Fruit fly (Drosophila melanogaster) whole organism, prepupa: ENCODE results near the gene CG13252.

ENCODE experiments used
- CG11762 ChIP-seq: fragments of 200-800 bp; sonication (Bioruptor generic); optimal IDR thresholded peaks from 3 replicates; lab custom pipeline; 2016; ENCODE audit warnings: missing biosample characterization, missing genetic modification characterization; ENCODE audit not compliant: insufficient read depth
- CG1621 ChIP-seq: fragments of 200-800 bp; sonication (Bioruptor generic); optimal IDR thresholded peaks from 3 replicates; lab custom pipeline; 2018; ENCODE audit warnings: missing biosample characterization, mild to moderate bottlenecking, missing genetic modification characterization
- CG32006 ChIP-seq: fragments of 200-800 bp; sonication (Bioruptor generic); optimal IDR thresholded peaks from 3 replicates; lab custom pipeline; 2017; ENCODE audit warnings: missing biosample characterization, mild to moderate bottlenecking, missing genetic modification characterization
- CG3919 ChIP-seq: fragments of 200-800 bp; sonication (Bioruptor generic); optimal IDR thresholded peaks from 3 replicates; lab custom pipeline; 2016; ENCODE audit warnings: missing biosample characterization, missing genetic modification characterization
- CG6792 ChIP-seq: fragments of 200-800 bp; sonication (Bioruptor generic); optimal IDR thresholded peaks from 3 replicates; lab custom pipeline; 2016; ENCODE audit warnings: missing biosample characterization, missing genetic modification characterization
- CG6854 ChIP-seq: fragments of 200-800 bp; sonication (Bioruptor generic); optimal IDR thresholded peaks from 2 replicates; lab custom pipeline; 2017; ENCODE audit warnings: missing biosample characterization, mild to moderate bottlenecking, missing genetic modification characterization
- CG7368 ChIP-seq: fragments of 200-800 bp; sonication (Bioruptor generic); optimal IDR thresholded peaks from 3 replicates; lab custom pipeline; 2016; ENCODE audit warnings: missing biosample characterization, missing genetic modification characterization
- CG8632 ChIP-seq: fragments of 200-800 bp; sonication (Bioruptor generic); optimal IDR thresholded peaks from 3 replicates; lab custom pipeline; 2016; ENCODE audit warnings: missing biosample characterization, missing genetic modification characterization
- Ets21C ChIP-seq: fragments of 200-800 bp; sonication (Bioruptor generic); optimal IDR thresholded peaks from 3 replicates; lab custom pipeline; 2016; ENCODE audit warnings: missing biosample characterization, missing genetic modification characterization
- Lpt ChIP-seq: fragments of 200-800 bp; sonication (Bioruptor generic); optimal IDR thresholded peaks from 3 replicates; lab custom pipeline; 2016; ENCODE audit warnings: missing biosample characterization, missing genetic modification characterization
- Sox15 ChIP-seq: fragments of 200-800 bp; sonication (Bioruptor generic); optimal IDR thresholded peaks from 3 replicates; lab custom pipeline; 2016; ENCODE audit warnings: missing biosample characterization, missing genetic modification characterization
- ss ChIP-seq, 2 experiments: fragments of 200-800 bp; sonication (Bioruptor generic); optimal IDR thresholded peaks; 2 replicates in 1 of 2; 3 replicates in 1 of 2; lab custom pipeline; 2017 to 2018; ENCODE audit warnings: mild to moderate bottlenecking in 2 of 2, missing biosample characterization in 2 of 2, missing genetic modification characterization in 2 of 2, moderate library complexity in 1 of 2

DNA sequence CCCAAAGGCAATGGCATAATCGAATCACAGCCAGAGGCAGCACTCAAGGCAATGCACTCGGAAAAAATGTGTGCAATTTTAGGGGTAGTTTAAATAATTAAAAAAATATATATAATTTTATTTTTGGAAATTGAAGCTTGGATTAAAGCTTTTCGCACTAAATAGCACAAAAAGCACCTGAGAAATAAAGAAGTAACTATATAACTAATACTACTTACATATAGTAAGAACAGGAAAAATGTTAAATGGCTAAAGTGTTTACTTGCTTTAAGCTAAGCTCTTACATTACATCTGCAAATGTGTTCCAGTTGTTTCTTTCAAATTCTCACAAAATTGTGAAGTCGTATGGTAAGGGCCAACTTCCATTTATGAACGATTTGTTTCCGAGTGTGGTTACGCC is 9.0 kb downstream of the CG13252 start, which contains the start of gene Gr77a:
- TF ChIP-seq CG8632 (GFP tag; lab: Kevin White, UChicago), result peak; percentile 28
- peak; percentile 28 for TF ChIP-seq CG3919 (GFP tag; lab: Kevin White, UChicago)
- no peak for TF ChIP-seq CG1621 (tag; lab: Kevin White, UChicago)
- no peak for TF ChIP-seq CG11762 (GFP tag; lab: Kevin White, UChicago)
- TF ChIP-seq CG7368 (GFP tag; lab: Kevin White, UChicago), result no peak
- TF ChIP-seq ss (GFP tag; optimal IDR thresholded peaks at IDR 0.05; lab: Kevin White, UChicago), result peak in 1 of 2 experiments; percentile 53
- no peak for TF ChIP-seq Lpt
- TF ChIP-seq Sox15 (GFP tag; lab: Kevin White, UChicago), result peak; percentile 1
- peak; percentile 20 for TF ChIP-seq CG6792 (GFP tag; lab: Kevin White, UChicago)
- TF ChIP-seq CG6854, result no peak
- TF ChIP-seq CG32006 (GFP tag; lab: Kevin White, UChicago), result peak; percentile 26
- no peak for TF ChIP-seq Ets21C (GFP tag; lab: Kevin White, UChicago)
